Worm (Caenorhabditis elegans): ENCODE data around the gene nhr-66.

DNA sequence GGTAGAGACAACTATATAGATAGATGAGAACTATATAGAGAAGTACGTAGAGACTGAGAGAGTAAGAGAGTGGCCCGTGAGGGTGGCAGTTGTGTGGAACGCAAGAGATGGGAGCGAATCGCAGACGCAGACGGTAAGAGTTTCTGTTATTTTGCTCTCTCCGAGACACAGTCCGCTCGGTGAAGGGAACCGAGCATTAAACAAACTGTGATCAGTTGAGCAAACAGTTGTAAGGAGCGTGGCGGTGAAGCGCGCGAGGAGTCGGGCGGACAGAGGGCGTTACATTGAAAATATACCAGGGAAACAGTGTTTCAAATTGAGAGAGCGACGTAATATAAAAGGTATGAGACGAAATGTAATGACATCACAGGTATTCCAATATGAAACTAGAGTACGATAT is 6.9 kb downstream of the nhr-66 start:
- TF ChIP-seq tbx-2 (tag; optimal IDR thresholded peaks at IDR 0.05): peak; percentile 34
- no peak for TF ChIP-seq odd-2 (tag; optimal IDR thresholded peaks at IDR 0.05)
- no peak for TF ChIP-seq nhr-11 (tag; optimal IDR thresholded peaks at IDR 0.05)
- TF ChIP-seq ref-2 (tag; optimal IDR thresholded peaks at IDR 0.05): no peak
- no peak for TF ChIP-seq unc-86 (tag; optimal IDR thresholded peaks at IDR 0.05)
- TF ChIP-seq fax-1 (tag; optimal IDR thresholded peaks at IDR 0.05): no peak
- TF ChIP-seq eyg-1 (tag; optimal IDR thresholded peaks at IDR 0.05): no peak
- peak; percentile 38 for TF ChIP-seq unc-55 (GFP tag; optimal IDR thresholded peaks at IDR 0.05)
- no peak for TF ChIP-seq dmd-4 (tag; optimal IDR thresholded peaks at IDR 0.05; ENCODE audit: borderline replicate concordance)
- peak; percentile 21 for TF ChIP-seq ets-4 (tag; optimal IDR thresholded peaks at IDR 0.05)

Measured in whole organism, late embryonic.